Worm (Caenorhabditis elegans) whole organism, midembryonic: ENCODE data around the gene ZC15.5.
"Not testable (repeated sequence)": the region's sequence is repeated elsewhere in the genome, so short reads cannot be mapped to it uniquely, and the experiment has no call there.

Experiments used
- T22C8.4 ChIP-seq: fragments of 200-800 bp; sonication (Bioruptor generic); IDR thresholded peaks from 2 replicates; pipeline ENCODE4 v1.3.6; 2022; ENCODE audit warnings: missing genetic modification characterization, missing compliant biosample characterization
- cog-1 ChIP-seq: sonication (generic microtip); optimal IDR thresholded peaks from 2 replicates; lab custom pipeline; 2016; ENCODE audit warnings: missing genetic modification characterization, missing compliant biosample characterization
- flt-1 ChIP-seq: fragments of 200-800 bp; sonication (Bioruptor generic); IDR thresholded peaks from 2 replicates; pipeline ENCODE4 v1.3.6; 2022; ENCODE audit warnings: missing genetic modification characterization, missing compliant biosample characterization
- klf-2 ChIP-seq: fragments of 200-800 bp; sonication (Bioruptor generic); conservative IDR thresholded peaks from 2 replicates; pipeline ENCODE4 v1.3.6; 2022; ENCODE audit warnings: missing genetic modification reagents, missing genetic modification characterization, missing compliant biosample characterization
- med-1 ChIP-seq: sonication (generic microtip); optimal IDR thresholded peaks from 2 replicates; lab custom pipeline; 2017; ENCODE audit warnings: missing genetic modification characterization, mild to moderate bottlenecking, missing compliant biosample characterization, antibody characterized with exemption, missing genetic modification reagents; ENCODE audit not compliant: insufficient read depth
- ref-1 ChIP-seq: fragments of 200-800 bp; sonication (Bioruptor generic); conservative IDR thresholded peaks from 2 replicates; pipeline ENCODE4 v1.3.6; 2022; ENCODE audit warnings: missing genetic modification reagents, missing genetic modification characterization, missing compliant biosample characterization
- tab-1 ChIP-seq: fragments of 200-800 bp; sonication (Bioruptor generic); IDR thresholded peaks from 2 replicates; pipeline ENCODE4 v1.3.6; 2022; ENCODE audit warnings: missing genetic modification characterization, missing compliant biosample characterization
- ztf-23 ChIP-seq: fragments of 200-800 bp; sonication (Bioruptor generic); IDR thresholded peaks from 2 replicates; pipeline ENCODE4 v1.3.6; 2022; ENCODE audit warnings: missing genetic modification reagents, missing genetic modification characterization, missing compliant biosample characterization
- ztf-29 ChIP-seq: fragments of 200-800 bp; sonication (Bioruptor generic); IDR thresholded peaks from 2 replicates; pipeline ENCODE4 v1.3.6; 2022; ENCODE audit warnings: missing genetic modification reagents, missing genetic modification characterization, missing compliant biosample characterization

The ZC15.5 gene

DNA sequence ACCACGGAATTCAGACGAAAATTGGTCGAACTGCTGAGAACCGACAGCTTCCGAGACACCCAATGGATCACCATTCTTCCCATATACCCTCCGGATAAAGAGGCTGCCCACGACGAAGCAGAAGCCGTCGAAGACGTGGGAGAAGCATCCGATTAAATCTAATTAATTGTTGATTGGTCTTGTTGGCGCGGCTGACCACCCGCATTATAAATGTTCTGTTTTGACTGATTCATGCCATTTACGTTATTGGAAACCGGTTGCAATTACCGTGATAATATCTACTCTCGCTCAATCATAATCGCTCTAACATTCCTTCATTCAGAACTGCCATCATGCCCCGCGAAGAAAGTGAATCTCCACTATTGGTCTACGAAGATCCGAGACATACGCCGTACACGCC lies 5.5 kb downstream of the ZC15.5 start, which contains the start of gene ZC15.3:
Gene ZC15.3, plus strand, starts transcription at position 301 of the 400 bp plus-strand sequence.
- not testable (repeated sequence) for TF ChIP-seq ref-1, klf-2, tab-1 (GFP tag; lab: Robert Waterston, UW)

DNA sequence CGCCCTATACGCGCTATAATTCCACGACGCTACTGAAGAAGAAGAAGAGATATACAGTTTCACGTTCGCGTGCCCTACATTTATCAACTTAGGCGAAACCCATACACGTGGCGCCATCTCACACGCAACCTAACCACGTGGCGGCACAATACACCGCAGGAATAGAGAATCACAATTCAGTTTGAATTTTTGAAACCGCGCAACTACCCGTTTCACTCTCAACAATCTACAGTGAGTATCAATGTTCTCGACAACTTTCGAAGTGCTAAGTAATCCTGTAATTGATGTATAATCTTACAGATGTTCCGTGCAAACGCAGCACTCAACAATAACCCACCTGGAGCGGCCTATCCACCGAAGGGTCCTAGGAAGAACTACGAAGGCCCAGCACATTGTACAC lies 8.1 kb downstream of the ZC15.5 start, which contains the start of gene ZC15.1:
Gene ZC15.1, plus strand, starts transcription at position 301 of the 400 bp plus-strand sequence.
- no peak for TF ChIP-seq med-1 (GFP tag; lab: Kevin White, UChicago)

DNA sequence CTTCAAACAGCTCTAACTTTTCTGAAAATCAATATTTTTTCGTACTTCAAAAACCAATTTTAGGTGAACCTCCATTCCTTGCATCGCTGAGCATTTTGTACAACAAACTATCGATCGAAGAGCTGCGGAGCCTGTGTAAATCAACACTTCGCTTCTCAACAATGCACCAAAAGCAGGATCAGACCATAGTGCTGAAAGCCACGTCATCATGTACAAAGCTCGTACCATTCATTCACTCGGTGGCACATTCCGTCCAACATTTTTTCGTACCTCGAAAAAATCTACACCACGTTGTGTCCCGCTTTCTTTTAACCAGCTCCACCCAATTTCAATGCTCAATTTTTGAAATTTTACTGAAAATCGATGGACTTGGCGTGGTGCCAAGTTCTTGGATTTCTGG lies 12.8 kb downstream of the ZC15.5 start, which contains the start of gene ZC15.10:
Gene ZC15.10, plus strand, starts transcription at position 162 of the 400 bp plus-strand sequence.
- TF ChIP-seq klf-2 (GFP tag; lab: Robert Waterston, UW), result no peak
- TF ChIP-seq med-1 (GFP tag; lab: Kevin White, UChicago), result no peak
- no peak for TF ChIP-seq ztf-29
- no peak for TF ChIP-seq cog-1
- no peak for TF ChIP-seq T22C8.4 (GFP tag; lab: Robert Waterston, UW)
- TF ChIP-seq tab-1 (GFP tag; lab: Robert Waterston, UW), result no peak
- no peak for TF ChIP-seq ref-1 (GFP tag; lab: Robert Waterston, UW)
- TF ChIP-seq ztf-23 (GFP tag; lab: Robert Waterston, UW), result no peak

DNA sequence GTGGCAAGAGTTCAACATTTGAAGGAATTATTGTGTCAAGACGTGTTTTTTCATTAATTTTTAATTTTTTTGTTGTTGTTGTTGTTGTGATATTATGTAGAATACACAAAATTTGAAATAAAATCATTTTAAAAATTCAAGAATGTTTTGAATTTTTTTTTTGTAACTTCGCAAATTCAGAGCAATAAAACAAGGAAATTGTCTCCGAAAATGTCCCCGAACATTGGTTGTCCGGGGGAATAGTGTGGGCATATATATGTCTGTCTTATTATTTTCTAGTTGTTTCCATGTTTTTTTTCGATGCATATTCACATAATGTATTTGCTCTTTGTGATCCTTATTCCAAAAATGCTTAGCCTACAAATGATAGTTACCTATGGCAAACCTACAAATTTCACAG lies 13.8 kb downstream of the ZC15.5 start, which contains the start of gene clec-262:
Gene clec-262, plus strand, starts transcription at position 301 of the 400 bp plus-strand sequence.
- no peak for TF ChIP-seq ztf-29
- TF ChIP-seq med-1 (GFP tag; lab: Kevin White, UChicago), result no peak
- no peak for TF ChIP-seq flt-1 (GFP tag; lab: Robert Waterston, UW)
- TF ChIP-seq ztf-23 (GFP tag; lab: Robert Waterston, UW), result no peak
- TF ChIP-seq cog-1, result no peak
- TF ChIP-seq klf-2 (GFP tag; lab: Robert Waterston, UW), result no peak
- no peak for TF ChIP-seq tab-1 (GFP tag; lab: Robert Waterston, UW)
- TF ChIP-seq T22C8.4 (GFP tag; lab: Robert Waterston, UW), result no peak
- TF ChIP-seq ref-1 (GFP tag; lab: Robert Waterston, UW), result no peak

DNA sequence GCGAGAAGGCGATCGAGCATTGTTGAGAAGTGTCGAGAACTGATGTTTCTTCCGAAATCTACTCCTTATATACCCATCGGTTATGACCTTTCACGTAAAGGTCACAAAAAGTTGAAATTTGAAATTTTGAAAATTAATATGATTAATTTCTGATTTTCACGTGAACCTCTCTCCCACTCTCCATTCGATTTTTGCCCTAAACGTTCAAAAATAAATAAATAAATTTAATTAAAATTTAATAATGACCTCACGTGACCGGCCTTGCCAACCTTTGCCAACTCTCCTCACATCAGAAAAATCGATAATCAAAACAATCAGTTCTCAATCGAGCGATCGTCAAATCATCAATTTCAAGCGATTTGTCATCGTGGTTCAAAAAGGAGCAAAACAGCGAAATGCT lies 19.7 kb downstream of the ZC15.5 start, which contains the start of gene Y113G7C.1:
Gene Y113G7C.1, plus strand, starts transcription at position 301 of the 400 bp plus-strand sequence.
- TF ChIP-seq ztf-23 (GFP tag; lab: Robert Waterston, UW) (no peak), tab-1 (GFP tag; lab: Robert Waterston, UW) (no peak), T22C8.4 (GFP tag; lab: Robert Waterston, UW) (peak; percentile 20; the same call in 1 of the 2 replicates), klf-2 (GFP tag; lab: Robert Waterston, UW) (no peak)

DNA sequence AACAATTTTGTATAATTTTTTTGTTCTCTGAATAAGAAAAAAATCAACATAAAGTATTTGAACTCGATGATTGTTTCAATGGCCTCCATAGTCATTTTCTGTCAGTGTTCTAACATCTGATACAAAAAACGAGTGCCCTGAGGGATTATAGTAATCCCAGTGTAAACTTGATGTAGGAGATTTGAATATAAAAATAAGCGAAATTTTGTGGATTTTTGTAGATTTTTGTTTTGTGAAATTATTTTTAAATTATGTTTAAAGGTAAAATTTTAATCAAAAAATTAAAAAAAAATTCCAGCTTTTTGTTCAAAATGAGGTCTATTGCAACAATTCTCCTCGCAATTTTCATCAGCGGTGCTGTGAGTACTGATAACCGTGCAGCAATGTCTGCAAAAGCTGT lies 27.7 kb downstream of the ZC15.5 start, which contains the start of gene Y38H6A.1:
Gene Y38H6A.1, plus strand, starts transcription at position 301 of the 400 bp plus-strand sequence.
- TF ChIP-seq T22C8.4 (GFP tag; lab: Robert Waterston, UW), result no peak
- TF ChIP-seq ztf-29, result no peak
- no peak for TF ChIP-seq ref-1 (GFP tag; lab: Robert Waterston, UW)
- TF ChIP-seq ztf-23 (GFP tag; lab: Robert Waterston, UW), result no peak
- no peak for TF ChIP-seq med-1 (GFP tag; lab: Kevin White, UChicago)
- no peak for TF ChIP-seq tab-1 (GFP tag; lab: Robert Waterston, UW)

DNA sequence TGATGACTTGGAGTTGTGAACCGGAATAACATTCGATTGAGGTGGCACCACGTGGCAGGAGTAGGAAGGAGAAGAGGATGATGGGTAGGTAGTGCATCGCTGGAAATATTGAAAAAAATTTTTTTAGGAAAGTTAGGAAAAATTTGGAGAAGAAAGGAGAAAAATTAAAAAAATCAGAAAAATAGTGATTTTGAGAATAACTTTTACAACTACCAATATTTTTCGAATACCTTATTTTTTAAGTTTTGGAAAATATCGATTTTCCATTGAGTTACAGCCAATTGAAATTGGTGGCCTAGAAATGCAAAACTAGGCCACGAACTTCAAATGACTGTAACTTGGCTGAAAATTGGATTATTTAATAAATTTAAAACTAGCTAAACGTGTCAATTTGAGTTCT lies 37.5 kb downstream of the ZC15.5 start, which contains the start of gene Y38H6A.5:
Gene Y38H6A.5, minus strand, starts transcription at position 101 of the 400 bp plus-strand sequence.
- TF ChIP-seq cog-1, result no peak

DNA sequence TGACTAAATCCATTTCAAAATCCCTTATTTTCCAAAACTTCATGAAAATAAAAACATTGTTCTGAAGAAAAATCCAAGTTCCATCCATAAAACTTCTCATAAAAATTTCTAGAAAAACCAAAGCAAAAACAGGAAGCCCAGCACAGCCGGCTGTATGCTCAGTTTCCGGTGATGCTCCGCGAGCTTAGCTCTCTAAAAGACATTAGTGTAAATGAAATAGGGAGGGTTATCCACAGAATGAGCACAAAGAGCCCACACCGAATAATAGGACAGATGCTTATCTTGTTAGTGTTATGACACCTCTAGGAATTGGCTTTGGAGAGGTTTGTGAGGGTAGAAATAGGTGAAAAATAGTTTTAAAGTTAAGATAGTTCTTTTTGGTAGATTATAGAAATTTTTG lies 40.3 kb downstream of the ZC15.5 start:
- TF ChIP-seq ztf-23 (GFP tag; lab: Robert Waterston, UW) (no peak), T22C8.4 (GFP tag; lab: Robert Waterston, UW) (no peak), flt-1 (GFP tag; lab: Robert Waterston, UW) (no peak), ref-1 (GFP tag; lab: Robert Waterston, UW) (no peak), med-1 (GFP tag; lab: Kevin White, UChicago) (no peak), klf-2 (GFP tag; lab: Robert Waterston, UW) (no peak), cog-1 (no peak), ztf-29 (no peak), tab-1 (GFP tag; lab: Robert Waterston, UW) (no peak)

DNA sequence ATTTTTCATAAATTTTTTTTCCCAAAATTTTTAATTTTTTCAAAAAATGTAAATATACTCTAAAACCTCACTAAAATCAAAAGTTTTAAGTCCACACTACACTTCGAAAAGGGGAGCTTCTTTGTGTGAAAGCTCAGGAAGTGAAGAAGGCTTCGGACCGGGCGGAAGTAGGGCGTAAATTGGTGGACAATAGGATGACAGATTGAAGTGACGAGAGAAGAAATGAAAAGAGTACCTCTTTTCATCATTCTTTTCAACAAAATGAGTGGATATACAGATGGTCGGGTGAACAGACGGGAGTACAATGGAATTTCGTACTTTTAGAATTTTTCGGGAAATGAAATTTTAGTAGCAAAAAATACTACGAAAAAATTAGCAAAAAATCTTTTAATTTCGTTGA lies 41.1 kb downstream of the ZC15.5 start:
- no peak for TF ChIP-seq ztf-29
- TF ChIP-seq T22C8.4 (GFP tag; lab: Robert Waterston, UW), result no peak
- no peak for TF ChIP-seq flt-1 (GFP tag; lab: Robert Waterston, UW)
- no peak for TF ChIP-seq ztf-23 (GFP tag; lab: Robert Waterston, UW)
- TF ChIP-seq tab-1 (GFP tag; lab: Robert Waterston, UW), result no peak
- TF ChIP-seq med-1 (GFP tag; lab: Kevin White, UChicago), result no peak
- no peak for TF ChIP-seq ref-1 (GFP tag; lab: Robert Waterston, UW)

DNA sequence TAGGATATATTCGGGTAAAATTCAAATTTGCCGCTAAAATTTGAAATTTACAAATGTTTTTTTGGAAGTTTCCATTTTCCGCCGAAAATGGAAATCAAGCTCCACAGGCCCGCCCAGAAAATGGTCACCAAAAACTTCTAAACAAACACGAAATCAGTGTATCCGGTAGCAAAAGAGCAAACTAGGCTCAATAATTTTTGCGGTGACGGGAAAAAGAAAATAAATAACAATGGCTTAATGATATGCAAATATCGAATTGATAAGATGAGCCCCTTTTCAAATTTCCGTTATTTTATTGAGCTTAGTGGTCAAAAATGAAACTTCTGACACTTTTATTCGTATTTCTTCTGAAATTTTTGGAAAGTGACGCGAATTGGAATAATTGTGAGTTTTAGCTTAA lies 47.1 kb downstream of the ZC15.5 start, which contains the start of gene Y38H6A.3:
Gene Y38H6A.3, plus strand, starts transcription at position 301 of the 400 bp plus-strand sequence.
- TF ChIP-seq klf-2 (GFP tag; lab: Robert Waterston, UW) (no peak), cog-1 (no peak), ztf-29 (no peak), T22C8.4 (GFP tag; lab: Robert Waterston, UW) (no peak), ref-1 (GFP tag; lab: Robert Waterston, UW) (no peak), med-1 (GFP tag; lab: Kevin White, UChicago) (no peak), tab-1 (GFP tag; lab: Robert Waterston, UW) (no peak), flt-1 (GFP tag; lab: Robert Waterston, UW) (no peak), ztf-23 (GFP tag; lab: Robert Waterston, UW) (no peak)
